Fruit fly (Drosophila melanogaster): ENCODE measurements around the gene Cpr97Ea.

DNA sequence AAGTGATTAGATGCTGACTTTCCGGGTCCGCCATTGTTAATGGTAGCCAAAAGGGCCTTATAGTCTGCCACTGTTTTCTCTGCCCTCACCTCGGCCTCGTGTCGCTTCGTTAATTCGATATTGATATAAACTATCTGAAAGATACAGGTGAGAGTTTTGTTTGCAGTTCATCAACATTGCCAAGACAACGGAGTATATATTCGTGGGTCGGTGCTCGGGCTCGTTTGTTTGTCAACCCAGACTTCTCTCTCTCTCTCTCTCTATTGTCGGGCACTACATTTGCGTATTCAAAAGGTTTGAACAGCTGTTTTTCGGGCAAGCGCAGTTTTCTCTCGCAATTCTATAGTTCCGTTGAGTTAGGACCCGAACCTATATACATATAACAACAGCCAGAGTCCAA, 20.2 kb downstream of the Cpr97Ea start:
- no peak for TF ChIP-seq fd96Ca (GFP tag; IDR thresholded peaks at IDR 0.05)
- no peak for TF ChIP-seq CG13204 (GFP tag; optimal IDR thresholded peaks at IDR 0.05)
- no peak for TF ChIP-seq Pif1B (GFP tag; optimal IDR thresholded peaks at IDR 0.05)
- no peak for TF ChIP-seq Ets98B (GFP tag; IDR thresholded peaks at IDR 0.05)
- no peak for TF ChIP-seq EcR (GFP tag; optimal IDR thresholded peaks at IDR 0.05)
- TF ChIP-seq CG10348 (GFP tag; IDR thresholded peaks at IDR 0.05), result no peak
- no peak for TF ChIP-seq CG8159 (tag; optimal IDR thresholded peaks at IDR 0.05)
- TF ChIP-seq D1 (tag; optimal IDR thresholded peaks at IDR 0.05), result no peak
- TF ChIP-seq CG9948 (tag; optimal IDR thresholded peaks at IDR 0.05), result no peak
- TF ChIP-seq CG8301 (tag; optimal IDR thresholded peaks at IDR 0.05), result no peak
- TF ChIP-seq CG4496 (GFP tag; IDR thresholded peaks at IDR 0.05), result no peak
- TF ChIP-seq CG34367 (tag; optimal IDR thresholded peaks at IDR 0.05), result no peak
- TF ChIP-seq gl (tag; optimal IDR thresholded peaks at IDR 0.05), result no peak
- no peak for TF ChIP-seq CG17806 (tag; optimal IDR thresholded peaks at IDR 0.05)

All from whole organism, pupa.